Fruit fly (Drosophila melanogaster) whole organism, embryonic: Measurements from ENCODE around the gene Eo.

Source experiments
- Atf6 ChIP-seq: fragments of 200-800 bp; sonication (Bioruptor generic); IDR thresholded peaks from 2 replicates; pipeline ENCODE4 v1.3.6; 2022; ENCODE audit warnings: missing biosample characterization, missing genetic modification characterization
- CG10979 ChIP-seq: fragments of 200-800 bp; sonication (Bioruptor generic); optimal IDR thresholded peaks from 2 replicates; lab custom pipeline; 2018; ENCODE audit warnings: missing biosample characterization, mild to moderate bottlenecking, missing genetic modification characterization, moderate library complexity
- CG11696 ChIP-seq: fragments of 200-800 bp; sonication (Bioruptor generic); IDR thresholded peaks from 2 replicates; pipeline ENCODE4 v1.3.6; 2022; ENCODE audit warnings: missing biosample characterization, missing genetic modification characterization
- CG12155 ChIP-seq: fragments of 200-800 bp; sonication (Bioruptor generic); optimal IDR thresholded peaks from 3 replicates; lab custom pipeline; 2016; ENCODE audit warnings: missing biosample characterization, missing genetic modification characterization
- CG13296 ChIP-seq: fragments of 200-800 bp; sonication (Bioruptor generic); optimal IDR thresholded peaks from 3 replicates; lab custom pipeline; 2018; ENCODE audit warnings: missing biosample characterization, mild to moderate bottlenecking, missing genetic modification characterization
- CG13424 ChIP-seq: fragments of 200-800 bp; sonication (Bioruptor generic); optimal IDR thresholded peaks from 2 replicates; lab custom pipeline; 2019; ENCODE audit warnings: missing biosample characterization, mild to moderate bottlenecking, missing genetic modification characterization, moderate library complexity
- CG13624 ChIP-seq: fragments of 200-800 bp; sonication (Bioruptor generic); optimal IDR thresholded peaks from 2 replicates; lab custom pipeline; 2016; ENCODE audit warnings: missing biosample characterization, missing genetic modification characterization
- CG15514 ChIP-seq: fragments of 200-800 bp; sonication (Bioruptor generic); optimal IDR thresholded peaks from 3 replicates; lab custom pipeline; 2017; ENCODE audit warnings: missing biosample characterization, missing genetic modification characterization, mild to moderate bottlenecking, moderate library complexity, missing genetic modification reagents
- CG17361 ChIP-seq: fragments of 200-800 bp; sonication (Bioruptor generic); IDR thresholded peaks from 3 replicates; pipeline ENCODE4 v1.3.6; 2022; ENCODE audit warnings: missing biosample characterization, missing genetic modification characterization
- CG17829 ChIP-seq: fragments of 200-800 bp; optimal IDR thresholded peaks from 2 replicates; lab custom pipeline; 2019; ENCODE audit warnings: missing biosample characterization, mild to moderate bottlenecking, missing genetic modification characterization, moderate library complexity
- CG30020 ChIP-seq: fragments of 200-800 bp; optimal IDR thresholded peaks from 2 replicates; lab custom pipeline; 2019; ENCODE audit warnings: missing biosample characterization, mild to moderate bottlenecking, missing genetic modification characterization, moderate library complexity
- CG34422 ChIP-seq: fragments of 200-800 bp; sonication (Bioruptor generic); IDR thresholded peaks from 3 replicates; pipeline ENCODE4 v1.3.6; 2022; ENCODE audit warnings: missing biosample characterization, missing genetic modification characterization
- CG6272 ChIP-seq: fragments of 200-800 bp; sonication (Bioruptor generic); IDR thresholded peaks from 2 replicates; pipeline ENCODE4 v1.3.6; 2022; ENCODE audit warnings: missing biosample characterization, missing genetic modification characterization
- CG6791 ChIP-seq: fragments of 200-800 bp; sonication (Bioruptor generic); IDR thresholded peaks from 3 replicates; pipeline ENCODE4 v1.3.6; 2022; ENCODE audit warnings: missing biosample characterization, missing genetic modification characterization; ENCODE audit not compliant: partially characterized antibody
- CHES-1-like ChIP-seq: fragments of 200-800 bp; sonication (Bioruptor generic); optimal IDR thresholded peaks from 2 replicates; lab custom pipeline; 2016; ENCODE audit warnings: missing biosample characterization, missing genetic modification characterization
- Dip2 ChIP-seq: fragments of 200-800 bp; sonication (Bioruptor generic); IDR thresholded peaks from 2 replicates; pipeline ENCODE4 v1.3.6; 2022; ENCODE audit warnings: missing biosample characterization, missing genetic modification characterization
- Doc2 ChIP-seq: fragments of 200-800 bp; sonication (Bioruptor generic); IDR thresholded peaks from 2 replicates; pipeline ENCODE4 v1.3.6; 2022; ENCODE audit warnings: missing biosample characterization, missing genetic modification characterization
- E2f1 ChIP-seq: fragments of 200-800 bp; sonication (Bioruptor generic); IDR thresholded peaks from 2 replicates; pipeline ENCODE4 v1.3.6; 2022; ENCODE audit warnings: missing biosample characterization, missing genetic modification characterization
- Gsc ChIP-seq: fragments of 200-800 bp; sonication (Bioruptor generic); IDR thresholded peaks from 2 replicates; pipeline ENCODE4 v1.3.6; 2022; ENCODE audit warnings: missing biosample characterization, missing genetic modification characterization
- Hey ChIP-seq: fragments of 200-800 bp; sonication (Bioruptor generic); optimal IDR thresholded peaks from 3 replicates; lab custom pipeline; 2018; ENCODE audit warnings: missing biosample characterization, mild to moderate bottlenecking, missing genetic modification characterization
- Lpt ChIP-seq: fragments of >200 bp; optimal IDR thresholded peaks from 2 replicates; lab custom pipeline; 2018; ENCODE audit warnings: missing biosample characterization, missing genetic modification characterization
- Oaz ChIP-seq: fragments of 200-800 bp; sonication (Bioruptor generic); IDR thresholded peaks from 2 replicates; pipeline ENCODE4 v1.3.6; 2022; ENCODE audit warnings: missing biosample characterization, missing genetic modification characterization
- Optix ChIP-seq: fragments of 200-800 bp; sonication (Bioruptor generic); IDR thresholded peaks from 3 replicates; pipeline ENCODE4 v1.3.6; 2022; ENCODE audit warnings: missing biosample characterization, missing genetic modification characterization
- Spps ChIP-seq: fragments of 200-800 bp; sonication (Bioruptor generic); optimal IDR thresholded peaks from 2 replicates; lab custom pipeline; 2018; ENCODE audit warnings: missing biosample characterization, mild to moderate bottlenecking, missing genetic modification characterization
- Tbp ChIP-seq: fragments of >200 bp; optimal IDR thresholded peaks from 2 replicates; lab custom pipeline; 2018; ENCODE audit warnings: missing biosample characterization, missing genetic modification characterization
- YL-1 ChIP-seq: fragments of 200-800 bp; sonication (Bioruptor generic); optimal IDR thresholded peaks from 3 replicates; lab custom pipeline; 2017; ENCODE audit warnings: missing biosample characterization, mild to moderate bottlenecking, missing genetic modification characterization
- ato ChIP-seq: fragments of 200-800 bp; sonication (Bioruptor generic); IDR thresholded peaks from 2 replicates; pipeline ENCODE4 v1.3.6; 2022; ENCODE audit warnings: missing biosample characterization, missing genetic modification characterization; ENCODE audit not compliant: partially characterized antibody
- dimm ChIP-seq: fragments of 200-800 bp; sonication (Bioruptor generic); IDR thresholded peaks from 2 replicates; pipeline ENCODE4 v1.3.6; 2022; ENCODE audit warnings: missing biosample characterization, missing genetic modification characterization
- exex ChIP-seq: fragments of 200-800 bp; sonication (Bioruptor generic); optimal IDR thresholded peaks from 4 replicates; lab custom pipeline; 2018; ENCODE audit warnings: missing biosample characterization, mild to moderate bottlenecking, missing genetic modification characterization, moderate library complexity
- fd96Cb ChIP-seq: fragments of 200-800 bp; sonication (Bioruptor generic); optimal IDR thresholded peaks from 2 replicates; lab custom pipeline; 2018; ENCODE audit warnings: missing biosample characterization, mild to moderate bottlenecking, missing genetic modification characterization, moderate library complexity
- fu2 ChIP-seq: fragments of 200-800 bp; sonication (Bioruptor generic); optimal IDR thresholded peaks from 2 replicates; lab custom pipeline; 2016; ENCODE audit warnings: missing biosample characterization, missing genetic modification characterization
- grau ChIP-seq: fragments of 200-800 bp; optimal IDR thresholded peaks from 3 replicates; lab custom pipeline; 2019; ENCODE audit warnings: missing biosample characterization, mild to moderate bottlenecking, missing genetic modification characterization, moderate library complexity
- gro ChIP-seq: fragments of 200-800 bp; sonication (Bioruptor generic); optimal IDR thresholded peaks from 2 replicates; lab custom pipeline; 2016; ENCODE audit warnings: missing biosample characterization, missing genetic modification characterization
- h ChIP-seq: fragments of >200 bp; optimal IDR thresholded peaks from 2 replicates; lab custom pipeline; 2017
- jumu ChIP-seq: fragments of 200-800 bp; sonication (Bioruptor generic); optimal IDR thresholded peaks from 3 replicates; lab custom pipeline; 2016; ENCODE audit warnings: missing biosample characterization, missing genetic modification characterization
- kay ChIP-seq: fragments of 200-800 bp; sonication (Bioruptor generic); optimal IDR thresholded peaks from 2 replicates; lab custom pipeline; 2016; ENCODE audit warnings: missing biosample characterization, missing genetic modification characterization
- kni ChIP-seq: fragments of 200-800 bp; sonication (Bioruptor generic); optimal IDR thresholded peaks from 3 replicates; lab custom pipeline; 2017; ENCODE audit warnings: mild to moderate bottlenecking, missing biosample characterization, missing genetic modification reagents, missing genetic modification characterization
- pho ChIP-seq: fragments of 200-800 bp; sonication (Bioruptor generic); optimal IDR thresholded peaks from 2 replicates; lab custom pipeline; 2016; ENCODE audit warnings: missing biosample characterization, missing genetic modification characterization
- prd ChIP-seq, 3 experiments: fragments of >200 bp in 2 of 3; fragments of 200-800 bp in 1 of 3; sonication (Bioruptor generic) in 1 of 3; optimal IDR thresholded peaks in 2 of 3; IDR thresholded peaks in 1 of 3; 2 replicates in 2 of 3; 3 replicates in 1 of 3; pipeline versions ENCODE4 v1.3.6 to Lab custom; 2017 to 2022; ENCODE audit warnings: missing biosample characterization in 1 of 3, missing genetic modification characterization in 1 of 3
- rib ChIP-seq: fragments of 200-800 bp; sonication (Bioruptor generic); IDR thresholded peaks from 2 replicates; pipeline ENCODE4 v1.3.6; 2022; ENCODE audit warnings: missing biosample characterization, missing genetic modification characterization
- row ChIP-seq: fragments of 200-800 bp; sonication (Bioruptor generic); IDR thresholded peaks from 3 replicates; pipeline ENCODE4 v1.3.6; 2022; ENCODE audit warnings: missing biosample characterization, missing genetic modification characterization
- salm ChIP-seq: fragments of 200-800 bp; sonication (Bioruptor generic); optimal IDR thresholded peaks from 2 replicates; lab custom pipeline; 2018; ENCODE audit warnings: missing biosample characterization, mild to moderate bottlenecking, missing genetic modification characterization
- sisA ChIP-seq: fragments of 200-800 bp; sonication (Bioruptor generic); IDR thresholded peaks from 2 replicates; pipeline ENCODE4 v1.3.6; 2022; ENCODE audit warnings: missing biosample characterization, missing genetic modification characterization
- so ChIP-seq: fragments of 200-800 bp; sonication (Bioruptor generic); IDR thresholded peaks from 3 replicates; pipeline ENCODE4 v1.3.6; 2022; ENCODE audit warnings: missing biosample characterization, missing genetic modification characterization
- ssp ChIP-seq: fragments of 200-800 bp; sonication (Bioruptor generic); IDR thresholded peaks from 2 replicates; pipeline ENCODE4 v1.3.6; 2022; ENCODE audit warnings: missing biosample characterization, missing genetic modification characterization
- trh ChIP-seq: fragments of 200-800 bp; sonication (Bioruptor generic); optimal IDR thresholded peaks from 2 replicates; lab custom pipeline; 2016; ENCODE audit warnings: missing biosample characterization, missing genetic modification characterization
- twi ChIP-seq: fragments of 200-800 bp; optimal IDR thresholded peaks from 2 replicates; lab custom pipeline; 2019; ENCODE audit warnings: missing biosample characterization, mild to moderate bottlenecking, missing genetic modification characterization, moderate library complexity
- unc-4 ChIP-seq: fragments of 200-800 bp; sonication (Bioruptor generic); IDR thresholded peaks from 2 replicates; pipeline ENCODE4 v1.3.6; 2022; ENCODE audit warnings: missing biosample characterization, missing genetic modification characterization; ENCODE audit not compliant: partially characterized antibody
- wek ChIP-seq: fragments of 200-800 bp; sonication (Bioruptor generic); optimal IDR thresholded peaks from 3 replicates; lab custom pipeline; 2018; ENCODE audit warnings: missing biosample characterization, mild to moderate bottlenecking, missing genetic modification characterization, moderate library complexity
- zen ChIP-seq: fragments of 200-800 bp; sonication (Bioruptor generic); optimal IDR thresholded peaks from 3 replicates; lab custom pipeline; 2018; ENCODE audit warnings: missing biosample characterization, mild to moderate bottlenecking, missing genetic modification characterization, moderate library complexity

Eo gene

DNA sequence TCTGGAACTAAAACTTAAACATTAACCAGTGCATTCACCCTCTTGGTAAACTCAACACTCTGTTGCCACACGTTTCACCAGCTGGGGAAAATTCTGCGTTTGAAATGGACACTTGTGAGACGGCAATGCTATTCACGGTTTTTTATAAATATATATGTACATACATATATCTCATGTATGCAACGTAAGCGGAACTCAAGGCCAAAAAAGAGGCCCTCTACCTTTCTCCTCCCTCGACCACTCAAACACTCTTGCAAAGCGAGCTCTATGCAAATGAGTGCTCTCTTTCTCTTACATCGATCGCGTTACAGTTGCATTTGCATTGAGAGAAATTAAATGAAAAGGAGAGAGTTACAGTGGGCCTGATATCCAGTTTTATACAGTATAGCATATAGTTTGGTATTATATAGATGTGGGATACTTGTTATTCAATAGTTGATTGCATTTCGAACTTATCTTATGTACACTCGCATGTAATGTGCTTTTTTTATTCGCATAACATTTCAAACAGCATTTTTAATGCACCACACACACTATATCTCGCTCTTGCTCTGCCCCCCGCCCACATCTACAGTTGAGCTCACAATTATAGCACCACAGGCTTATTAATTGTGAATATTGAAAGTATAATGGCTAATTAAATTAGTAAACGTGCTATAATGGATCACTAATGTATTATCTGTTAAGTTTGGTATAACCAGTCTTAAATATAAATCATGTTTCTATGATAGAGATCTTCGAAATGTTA lies 33.7 kb upstream of the Eo start (continued):
- no peak for TF ChIP-seq rib (GFP tag; lab: Robert Waterston, UW)
- 0 out of 2 replicates have a peak, but pooled peaks have one; percentile 33 for TF ChIP-seq CG6272 (GFP tag; lab: Robert Waterston, UW)
- TF ChIP-seq trh (GFP tag; lab: Kevin White, UChicago) = no peak
- TF ChIP-seq kni (GFP tag; lab: Kevin White, UChicago) = peak; percentile 90
- TF ChIP-seq Dip2 (GFP tag; lab: Robert Waterston, UW) = no peak
- no peak for TF ChIP-seq ato (GFP tag; lab: Robert Waterston, UW)
- TF ChIP-seq CG13624 (GFP tag; lab: Kevin White, UChicago) = no peak
- no peak for TF ChIP-seq CHES-1-like (GFP tag; lab: Kevin White, UChicago)
- no peak for TF ChIP-seq unc-4 (GFP tag; lab: Robert Waterston, UW)
- TF ChIP-seq CG13424 (tag; lab: Kevin White, UChicago) = peak; percentile 60
- no peak for TF ChIP-seq CG12155 (GFP tag; lab: Kevin White, UChicago)
- no peak for TF ChIP-seq CG34422 (GFP tag; lab: Robert Waterston, UW)
- no peak for TF ChIP-seq zen
- peak; percentile 24 for TF ChIP-seq salm (tag; lab: Kevin White, UChicago)
- TF ChIP-seq Tbp = no peak
- peak; percentile 54; the same call in 2 of the 3 replicates for TF ChIP-seq Optix
- TF ChIP-seq CG17829 (tag; lab: Kevin White, UChicago) = peak; percentile 51
- no peak for TF ChIP-seq Doc2 (GFP tag; lab: Robert Waterston, UW)
- no peak for TF ChIP-seq h
- no peak for TF ChIP-seq wek (GFP tag; lab: Kevin White, UChicago)
- TF ChIP-seq Spps (tag; lab: Kevin White, UChicago) = peak; percentile 38
- TF ChIP-seq fu2 = no peak
- peak; percentile 39 for TF ChIP-seq grau (tag; lab: Kevin White, UChicago)
- TF ChIP-seq row (GFP tag; lab: Robert Waterston, UW) = peak; percentile 65
- TF ChIP-seq CG30020 = no peak
- 0 out of 2 replicates have a peak, but pooled peaks have one; percentile 25 for TF ChIP-seq sisA (GFP tag; lab: Robert Waterston, UW)
- no peak for TF ChIP-seq pho (GFP tag; lab: Kevin White, UChicago)
- peak; percentile 34 for TF ChIP-seq ssp
- TF ChIP-seq Atf6 (GFP tag; lab: Robert Waterston, UW) = no peak
- no peak for TF ChIP-seq exex (tag; lab: Kevin White, UChicago)
- no peak for TF ChIP-seq Oaz
- TF ChIP-seq jumu (GFP tag; lab: Kevin White, UChicago) = peak; percentile 27
- no peak for TF ChIP-seq CG13296 (GFP tag; lab: Kevin White, UChicago)
- peak; percentile 54 for TF ChIP-seq fd96Cb
- TF ChIP-seq so = peak; percentile 43; the same call in 1 of the 3 replicates
- TF ChIP-seq Gsc (GFP tag; lab: Robert Waterston, UW) = no peak
- TF ChIP-seq YL-1 (GFP tag; lab: Kevin White, UChicago) = no peak
- no peak for TF ChIP-seq twi (tag; lab: Kevin White, UChicago)
- TF ChIP-seq CG6791 (GFP tag; lab: Robert Waterston, UW) = no peak
- TF ChIP-seq CG17361 (GFP tag; lab: Robert Waterston, UW) = peak; percentile 80
- TF ChIP-seq E2f1 = peak; percentile 33; the same call in 1 of the 2 replicates
- TF ChIP-seq gro = no peak
- no peak for TF ChIP-seq dimm
- TF ChIP-seq CG15514 (GFP tag; lab: Kevin White, UChicago) = no peak
- peak; percentile 85 for TF ChIP-seq CG11696 (GFP tag; lab: Robert Waterston, UW)
- peak; percentile 64 for TF ChIP-seq CG10979 (tag; lab: Kevin White, UChicago)
- TF ChIP-seq kay = no peak
- no peak for TF ChIP-seq Lpt (GFP tag; lab: Kevin White, UChicago)
- no peak for TF ChIP-seq Hey (tag; lab: Kevin White, UChicago)
- no peak for TF ChIP-seq prd (optimal IDR thresholded peaks at IDR 0.05; lab: Kevin White, UChicago)
- peak; percentile 60 for TF ChIP-seq prd (GFP tag; IDR thresholded peaks at IDR 0.05; lab: Robert Waterston, UW)
